Worm (Caenorhabditis elegans): Measurements from ENCODE around the gene F32D8.13.

- TF ChIP-seq him-1 (tag; optimal IDR thresholded peaks at IDR 0.05) (no peak), W03F9.2 (tag; optimal IDR thresholded peaks at IDR 0.05) (no peak)
Measured at ce11 chrV:10923229-10923628, 26.9 kb upstream of the F32D8.13 start, which contains the start of gene F58B4.7.
